Fruit fly (Drosophila melanogaster) whole organism, embryonic: Measurements from ENCODE around the gene CG42828.
A peak's percentile ranks its signal among the peaks of the same experiment; 100 is the strongest.

ENCODE experiments used
- Adf1 ChIP-seq: fragments of 200-800 bp; sonication (Bioruptor generic); IDR thresholded peaks from 2 replicates; pipeline ENCODE4 v1.3.6; 2022; ENCODE audit warnings: missing biosample characterization, missing genetic modification characterization
- B-H1 ChIP-seq: fragments of 200-800 bp; sonication (Bioruptor generic); IDR thresholded peaks from 3 replicates; pipeline ENCODE4 v1.3.6; 2022; ENCODE audit warnings: missing biosample characterization, missing genetic modification characterization
- Bdp1 ChIP-seq: fragments of 200-800 bp; sonication (Bioruptor generic); optimal IDR thresholded peaks from 3 replicates; lab custom pipeline; 2016; ENCODE audit warnings: missing biosample characterization, missing genetic modification characterization
- CG1024 ChIP-seq: fragments of 200-800 bp; sonication (Bioruptor generic); IDR thresholded peaks from 2 replicates; pipeline ENCODE4 v1.3.6; 2022; ENCODE audit warnings: missing biosample characterization, missing genetic modification characterization
- CG11723 ChIP-seq: fragments of 200-800 bp; sonication (Bioruptor generic); optimal IDR thresholded peaks from 2 replicates; lab custom pipeline; 2017; ENCODE audit warnings: missing biosample characterization, mild to moderate bottlenecking, missing genetic modification characterization
- CG13287 ChIP-seq: fragments of 200-800 bp; sonication (Bioruptor generic); IDR thresholded peaks from 2 replicates; pipeline ENCODE4 v1.3.6; 2022; ENCODE audit warnings: missing biosample characterization, missing genetic modification characterization; ENCODE audit not compliant: partially characterized antibody
- CG14667 ChIP-seq: fragments of 200-800 bp; sonication (Bioruptor generic); IDR thresholded peaks from 2 replicates; pipeline ENCODE4 v1.3.6; 2022; ENCODE audit warnings: missing biosample characterization, missing genetic modification characterization
- CG16813 ChIP-seq: fragments of 200-800 bp; sonication (Bioruptor generic); IDR thresholded peaks from 3 replicates; pipeline ENCODE4 v1.3.6; 2022; ENCODE audit warnings: missing biosample characterization, missing genetic modification characterization; ENCODE audit not compliant: partially characterized antibody
- CG30403 ChIP-seq: fragments of 200-800 bp; sonication (Bioruptor generic); optimal IDR thresholded peaks from 3 replicates; lab custom pipeline; 2016; ENCODE audit warnings: missing biosample characterization, missing genetic modification characterization
- CG30431 ChIP-seq: fragments of 200-800 bp; sonication (Bioruptor generic); optimal IDR thresholded peaks from 2 replicates; lab custom pipeline; 2017; ENCODE audit warnings: missing biosample characterization, missing genetic modification characterization
- CG4282 ChIP-seq: fragments of 200-800 bp; sonication (Bioruptor generic); optimal IDR thresholded peaks from 2 replicates; lab custom pipeline; 2016; ENCODE audit warnings: missing biosample characterization, missing genetic modification characterization
- CG4707 ChIP-seq: fragments of 200-800 bp; sonication (Bioruptor generic); optimal IDR thresholded peaks from 2 replicates; lab custom pipeline; 2018; ENCODE audit warnings: missing biosample characterization, mild to moderate bottlenecking, missing genetic modification characterization, moderate library complexity
- CG4730 ChIP-seq: fragments of 200-800 bp; sonication (Bioruptor generic); IDR thresholded peaks from 2 replicates; pipeline ENCODE4 v1.3.6; 2022; ENCODE audit warnings: missing biosample characterization, missing genetic modification characterization
- CG7786 ChIP-seq: fragments of 200-800 bp; sonication (Bioruptor generic); optimal IDR thresholded peaks from 2 replicates; lab custom pipeline; 2016; ENCODE audit warnings: missing biosample characterization, missing genetic modification characterization
- CG8924 ChIP-seq: fragments of 200-800 bp; optimal IDR thresholded peaks from 3 replicates; lab custom pipeline; 2019; ENCODE audit warnings: missing biosample characterization, mild to moderate bottlenecking, missing genetic modification characterization, moderate library complexity
- CG9727 ChIP-seq: fragments of 200-800 bp; sonication (Bioruptor generic); optimal IDR thresholded peaks from 3 replicates; lab custom pipeline; 2017; ENCODE audit warnings: missing biosample characterization, mild to moderate bottlenecking, missing genetic modification characterization
- CHES-1-like ChIP-seq: fragments of 200-800 bp; sonication (Bioruptor generic); optimal IDR thresholded peaks from 2 replicates; lab custom pipeline; 2016; ENCODE audit warnings: missing biosample characterization, missing genetic modification characterization
- CkIIα-i1 ChIP-seq: fragments of 200-800 bp; sonication (Bioruptor generic); IDR thresholded peaks from 2 replicates; pipeline ENCODE4 v1.3.6; 2022; ENCODE audit warnings: missing biosample characterization, missing genetic modification characterization
- CoRest ChIP-seq: fragments of 200-800 bp; sonication (Bioruptor generic); optimal IDR thresholded peaks from 3 replicates; lab custom pipeline; 2018; ENCODE audit warnings: missing biosample characterization, mild to moderate bottlenecking, missing genetic modification characterization, moderate library complexity
- CrebB ChIP-seq: fragments of 200-800 bp; sonication (Bioruptor generic); optimal IDR thresholded peaks from 3 replicates; lab custom pipeline; 2018; ENCODE audit warnings: missing biosample characterization, mild to moderate bottlenecking, missing genetic modification characterization
- Dad ChIP-seq: fragments of 200-800 bp; sonication (Bioruptor generic); optimal IDR thresholded peaks from 3 replicates; lab custom pipeline; 2016; ENCODE audit warnings: missing biosample characterization, missing genetic modification characterization
- Dbx ChIP-seq: fragments of 200-800 bp; sonication (Bioruptor generic); IDR thresholded peaks from 3 replicates; pipeline ENCODE4 v1.3.6; 2022; ENCODE audit warnings: missing biosample characterization, missing genetic modification characterization
- Dip3 ChIP-seq: fragments of 200-800 bp; sonication (Bioruptor generic); optimal IDR thresholded peaks from 3 replicates; lab custom pipeline; 2016; ENCODE audit warnings: missing biosample characterization, missing genetic modification characterization
- Drgx ChIP-seq: fragments of 200-800 bp; sonication (Bioruptor generic); IDR thresholded peaks from 2 replicates; pipeline ENCODE4 v1.3.6; 2022; ENCODE audit warnings: missing biosample characterization, missing genetic modification characterization
- Elba2 ChIP-seq: fragments of 200-800 bp; sonication (Bioruptor generic); optimal IDR thresholded peaks from 3 replicates; lab custom pipeline; 2016; ENCODE audit warnings: missing biosample characterization, missing genetic modification characterization
- Fer1 ChIP-seq: fragments of 200-800 bp; sonication (Bioruptor generic); optimal IDR thresholded peaks from 2 replicates; lab custom pipeline; 2017; ENCODE audit warnings: missing biosample characterization, mild to moderate bottlenecking, missing genetic modification characterization
- H15 ChIP-seq: fragments of 200-800 bp; sonication (Bioruptor generic); IDR thresholded peaks from 3 replicates; pipeline ENCODE4 v1.3.6; 2022; ENCODE audit warnings: missing biosample characterization, missing genetic modification characterization
- H2.0 ChIP-seq: fragments of 200-800 bp; sonication (Bioruptor generic); IDR thresholded peaks from 2 replicates; pipeline ENCODE4 v1.3.6; 2022; ENCODE audit warnings: missing biosample characterization, missing genetic modification characterization
- HHEX ChIP-seq: fragments of 200-800 bp; sonication (Bioruptor generic); optimal IDR thresholded peaks from 3 replicates; lab custom pipeline; 2017; ENCODE audit warnings: missing biosample characterization, mild to moderate bottlenecking, missing genetic modification characterization, missing genetic modification reagents
- Hand ChIP-seq: fragments of 200-800 bp; sonication (Bioruptor generic); optimal IDR thresholded peaks from 2 replicates; lab custom pipeline; 2017; ENCODE audit warnings: mild to moderate bottlenecking, missing biosample characterization, missing genetic modification reagents, missing genetic modification characterization
- Lim3 ChIP-seq: fragments of 200-800 bp; sonication (Bioruptor generic); IDR thresholded peaks from 2 replicates; pipeline ENCODE4 v1.3.6; 2022; ENCODE audit warnings: missing biosample characterization, missing genetic modification characterization
- Mad ChIP-seq: fragments of 200-800 bp; sonication (Bioruptor generic); optimal IDR thresholded peaks from 2 replicates; lab custom pipeline; 2016; ENCODE audit warnings: missing biosample characterization, missing genetic modification characterization
- NK7.1 ChIP-seq: fragments of 200-800 bp; sonication (Bioruptor generic); optimal IDR thresholded peaks from 3 replicates; lab custom pipeline; 2016; ENCODE audit warnings: missing biosample characterization, missing genetic modification characterization
- Nf-YC ChIP-seq: fragments of 200-800 bp; optimal IDR thresholded peaks from 3 replicates; lab custom pipeline; 2019; ENCODE audit warnings: missing biosample characterization, mild to moderate bottlenecking, missing genetic modification characterization, moderate library complexity
- Ptx1 ChIP-seq: fragments of 200-800 bp; sonication (Bioruptor generic); IDR thresholded peaks from 2 replicates; pipeline ENCODE4 v1.3.6; 2022; ENCODE audit warnings: missing biosample characterization, missing genetic modification characterization
- bbx ChIP-seq: fragments of 200-800 bp; sonication (Bioruptor generic); IDR thresholded peaks from 2 replicates; pipeline ENCODE4 v1.3.6; 2022; ENCODE audit warnings: missing biosample characterization, missing genetic modification characterization; ENCODE audit not compliant: partially characterized antibody
- br ChIP-seq: fragments of >200 bp; optimal IDR thresholded peaks from 2 replicates; lab custom pipeline; 2017
- chinmo ChIP-seq: fragments of 200-800 bp; sonication (Bioruptor generic); IDR thresholded peaks from 4 replicates; pipeline ENCODE4 v1.3.6; 2022; ENCODE audit warnings: missing biosample characterization, missing genetic modification characterization; ENCODE audit not compliant: partially characterized antibody
- chm ChIP-seq: fragments of 200-800 bp; sonication (Bioruptor generic); IDR thresholded peaks from 2 replicates; pipeline ENCODE4 v1.3.6; 2022; ENCODE audit warnings: missing biosample characterization, missing genetic modification characterization
- en ChIP-seq: fragments of 200-800 bp; sonication (Bioruptor generic); optimal IDR thresholded peaks from 2 replicates; lab custom pipeline; 2016; ENCODE audit warnings: missing biosample characterization, missing genetic modification characterization
- gem ChIP-seq: fragments of 200-800 bp; sonication (Bioruptor generic); optimal IDR thresholded peaks from 2 replicates; lab custom pipeline; 2019; ENCODE audit warnings: missing biosample characterization, mild to moderate bottlenecking, missing genetic modification characterization, moderate library complexity
- h ChIP-seq: fragments of >200 bp; optimal IDR thresholded peaks from 2 replicates; lab custom pipeline; 2017
- jing ChIP-seq: fragments of 200-800 bp; sonication (Bioruptor generic); optimal IDR thresholded peaks from 2 replicates; lab custom pipeline; 2018; ENCODE audit warnings: missing biosample characterization, mild to moderate bottlenecking, missing genetic modification characterization
- knrl ChIP-seq: fragments of 200-800 bp; sonication (Bioruptor generic); IDR thresholded peaks from 3 replicates; pipeline ENCODE4 v1.3.6; 2022; ENCODE audit warnings: missing biosample characterization, missing genetic modification characterization; ENCODE audit not compliant: partially characterized antibody
- mam ChIP-seq: fragments of 200-800 bp; sonication (Bioruptor generic); optimal IDR thresholded peaks from 3 replicates; lab custom pipeline; 2016; ENCODE audit warnings: missing biosample characterization, missing genetic modification characterization
- p53 ChIP-seq: fragments of 200-800 bp; sonication (Bioruptor generic); optimal IDR thresholded peaks from 2 replicates; lab custom pipeline; 2016; ENCODE audit warnings: missing biosample characterization, missing genetic modification characterization
- pros ChIP-seq: fragments of 200-800 bp; sonication (Bioruptor generic); optimal IDR thresholded peaks from 3 replicates; lab custom pipeline; 2019; ENCODE audit warnings: missing biosample characterization, mild to moderate bottlenecking, missing genetic modification characterization, moderate library complexity
- repo ChIP-seq: fragments of 200-800 bp; sonication (Bioruptor generic); optimal IDR thresholded peaks from 2 replicates; lab custom pipeline; 2016; ENCODE audit warnings: missing biosample characterization, missing genetic modification characterization
- seq ChIP-seq: fragments of 200-800 bp; sonication (Bioruptor generic); IDR thresholded peaks from 2 replicates; pipeline ENCODE4 v1.3.6; 2022; ENCODE audit warnings: missing biosample characterization, missing genetic modification characterization
- slp2 ChIP-seq: fragments of 200-800 bp; sonication (Bioruptor generic); optimal IDR thresholded peaks from 2 replicates; lab custom pipeline; 2016; ENCODE audit warnings: missing biosample characterization, missing genetic modification characterization
- z ChIP-seq: fragments of 200-800 bp; sonication (Bioruptor generic); IDR thresholded peaks from 3 replicates; pipeline ENCODE4 v1.3.6; 2022; ENCODE audit warnings: missing biosample characterization, missing genetic modification characterization
- zen ChIP-seq: fragments of 200-800 bp; sonication (Bioruptor generic); optimal IDR thresholded peaks from 3 replicates; lab custom pipeline; 2018; ENCODE audit warnings: missing biosample characterization, mild to moderate bottlenecking, missing genetic modification characterization, moderate library complexity
- zfh1 ChIP-seq: fragments of 200-800 bp; sonication (Bioruptor generic); IDR thresholded peaks from 3 replicates; pipeline ENCODE4 v1.3.6; 2022; ENCODE audit warnings: missing biosample characterization, missing genetic modification characterization

The CG42828 gene

dm6 chr3R:23335577-23335976 is 37.9 kb upstream of the CG42828 start (continued):
- no peak for TF ChIP-seq bbx (GFP tag; lab: Robert Waterston, UW)
- TF ChIP-seq CG16813 (GFP tag; lab: Robert Waterston, UW) = no peak
- TF ChIP-seq Fer1 (GFP tag; lab: Kevin White, UChicago) = peak; percentile 93
- TF ChIP-seq CG1024 (GFP tag; lab: Robert Waterston, UW) = no peak
- peak; percentile 14 for TF ChIP-seq zen (tag; lab: Kevin White, UChicago)
- peak; percentile 70; the same call in 2 of the 3 replicates for TF ChIP-seq zfh1 (GFP tag; lab: Robert Waterston, UW)
- no peak for TF ChIP-seq chm (GFP tag; lab: Robert Waterston, UW)
- no peak for TF ChIP-seq chinmo
- no peak for TF ChIP-seq jing (GFP tag; lab: Kevin White, UChicago)
- peak; percentile 88 for TF ChIP-seq gem
- peak; percentile 76 for TF ChIP-seq seq (GFP tag; lab: Robert Waterston, UW)
- TF ChIP-seq B-H1 = peak; percentile 33; the same call in 2 of the 3 replicates
- no peak for TF ChIP-seq z (GFP tag; lab: Robert Waterston, UW)
- TF ChIP-seq mam (GFP tag; lab: Kevin White, UChicago) = peak; percentile 29
- no peak for TF ChIP-seq CkIIα-i1
- TF ChIP-seq Hand (GFP tag; lab: Kevin White, UChicago) = peak; percentile 86
- peak; percentile 59 for TF ChIP-seq CG30403
- no peak for TF ChIP-seq h
- TF ChIP-seq Ptx1 (GFP tag; lab: Robert Waterston, UW) = peak; percentile 47
- TF ChIP-seq NK7.1 (GFP tag; lab: Kevin White, UChicago) = no peak
- TF ChIP-seq br (lab: Kevin White, UChicago) = no peak
- no peak for TF ChIP-seq en
- TF ChIP-seq Dad (GFP tag; lab: Kevin White, UChicago) = no peak
- TF ChIP-seq knrl (GFP tag; lab: Robert Waterston, UW) = no peak
- TF ChIP-seq Dbx (GFP tag; lab: Robert Waterston, UW) = peak; percentile 84
- no peak for TF ChIP-seq p53 (GFP tag; lab: Kevin White, UChicago)
- no peak for TF ChIP-seq CG14667 (GFP tag; lab: Robert Waterston, UW)
- TF ChIP-seq slp2 = no peak
- no peak for TF ChIP-seq CG4282
- TF ChIP-seq Drgx (GFP tag; lab: Robert Waterston, UW) = peak; percentile 51
- TF ChIP-seq CG13287 (GFP tag; lab: Robert Waterston, UW) = no peak
- TF ChIP-seq HHEX (GFP tag; lab: Kevin White, UChicago) = peak; percentile 81
- TF ChIP-seq CrebB = peak; percentile 20
- no peak for TF ChIP-seq Elba2 (GFP tag; lab: Kevin White, UChicago)
- peak; percentile 89 for TF ChIP-seq CoRest (tag; lab: Kevin White, UChicago)
- TF ChIP-seq Adf1 (GFP tag; lab: Robert Waterston, UW) = peak; percentile 55
- peak; percentile 60 for TF ChIP-seq CG11723 (GFP tag; lab: Kevin White, UChicago)
- TF ChIP-seq Lim3 = no peak
- TF ChIP-seq CG8924 (tag; lab: Kevin White, UChicago) = peak; percentile 87
- TF ChIP-seq pros (GFP tag; lab: Kevin White, UChicago) = no peak
- TF ChIP-seq CG7786 (GFP tag; lab: Kevin White, UChicago) = no peak
- 0 out of 3 replicates have a peak, but pooled peaks have one; percentile 20 for TF ChIP-seq H15 (GFP tag; lab: Robert Waterston, UW)
- peak; percentile 64 for TF ChIP-seq Nf-YC (tag; lab: Kevin White, UChicago)
- TF ChIP-seq CHES-1-like (GFP tag; lab: Kevin White, UChicago) = no peak
- peak; percentile 36 for TF ChIP-seq H2.0 (GFP tag; lab: Robert Waterston, UW)
- TF ChIP-seq CG30431 (GFP tag; lab: Kevin White, UChicago) = peak; percentile 51
- TF ChIP-seq repo (GFP tag; lab: Kevin White, UChicago) = no peak
- 0 out of 2 replicates have a peak, but pooled peaks have one; percentile 54 for TF ChIP-seq CG4730
- no peak for TF ChIP-seq Bdp1 (GFP tag; lab: Kevin White, UChicago)
- TF ChIP-seq CG4707 (GFP tag; lab: Kevin White, UChicago) = no peak
- TF ChIP-seq Mad (GFP tag; lab: Kevin White, UChicago) = no peak
- TF ChIP-seq Dip3 (GFP tag; lab: Kevin White, UChicago) = no peak
- TF ChIP-seq CG9727 (GFP tag; lab: Kevin White, UChicago) = peak; percentile 87
